Worm (Caenorhabditis elegans) whole organism, L4/young adult: ENCODE data around the gene spsb-1.

ENCODE experiments used
- W03F9.2 ChIP-seq: fragments of 150-350 bp; optimal IDR thresholded peaks from 2 replicates; lab custom pipeline; 2014; ENCODE audit warnings: missing biosample characterization, missing genetic modification characterization
- him-1 ChIP-seq: sonication (generic microtip); optimal IDR thresholded peaks from 2 replicates; lab custom pipeline; 2016; ENCODE audit warnings: missing genotype, missing genetic modification reagents, missing genetic modification characterization, missing compliant biosample characterization

DNA sequence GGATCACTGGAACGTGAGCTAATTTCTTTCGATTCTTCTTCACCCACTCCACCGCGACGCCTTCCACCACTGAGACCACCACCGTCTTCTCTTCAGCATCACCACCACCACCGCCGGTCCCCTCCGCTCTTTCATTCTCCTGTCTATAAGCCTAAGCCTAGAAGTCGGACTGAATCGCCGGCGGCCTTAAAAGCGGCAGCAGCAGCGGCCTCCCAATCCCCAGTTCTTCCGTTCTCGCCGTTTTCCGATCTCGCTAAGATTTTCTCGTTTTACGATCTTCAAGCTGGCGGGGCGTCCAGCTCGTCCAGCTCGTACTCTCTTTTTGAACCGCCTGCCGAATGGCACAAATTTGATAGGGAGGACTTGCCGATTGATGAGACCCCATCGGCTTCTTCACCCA, 29.7 kb downstream of the spsb-1 start:
- TF ChIP-seq W03F9.2 (tag; lab: Kevin White, UChicago) (no peak), him-1 (tag; lab: Kevin White, UChicago) (no peak)
